Worm (Caenorhabditis elegans): ENCODE measurements around the gene scl-25.

The scl-25 gene

ce11 chrV:17272112-17272511, 46.6 kb downstream of the scl-25 start:
- no peak for TF ChIP-seq unc-62 (GFP tag; optimal IDR thresholded peaks at IDR 0.05)

- TF ChIP-seq unc-62 (GFP tag; optimal IDR thresholded peaks at IDR 0.05): no peak
Measured at ce11 chrV:17273249-17273648, 47.8 kb downstream of the scl-25 start, which contains the start of gene K10G4.10. K10G4.10 (plus strand) TSS chrV:17273549.

Measured in whole organism, dauer.